Worm (Caenorhabditis elegans) whole organism, L1 larva: ENCODE data around the gene rab-6.1.

Source experiments
- ces-1 ChIP-seq: fragments of 150-350 bp; optimal IDR thresholded peaks from 2 replicates; lab custom pipeline; 2014; ENCODE audit warnings: missing biosample characterization, missing genetic modification reagents, missing genetic modification characterization
- unc-30 ChIP-seq: sonication (generic microtip); optimal IDR thresholded peaks from 2 replicates; lab custom pipeline; 2017; ENCODE audit warnings: missing biosample characterization, missing genetic modification characterization
- unc-86 ChIP-seq: sonication (generic microtip); optimal IDR thresholded peaks from 2 replicates; lab custom pipeline; 2016; ENCODE audit warnings: missing genetic modification characterization, missing compliant biosample characterization

DNA sequence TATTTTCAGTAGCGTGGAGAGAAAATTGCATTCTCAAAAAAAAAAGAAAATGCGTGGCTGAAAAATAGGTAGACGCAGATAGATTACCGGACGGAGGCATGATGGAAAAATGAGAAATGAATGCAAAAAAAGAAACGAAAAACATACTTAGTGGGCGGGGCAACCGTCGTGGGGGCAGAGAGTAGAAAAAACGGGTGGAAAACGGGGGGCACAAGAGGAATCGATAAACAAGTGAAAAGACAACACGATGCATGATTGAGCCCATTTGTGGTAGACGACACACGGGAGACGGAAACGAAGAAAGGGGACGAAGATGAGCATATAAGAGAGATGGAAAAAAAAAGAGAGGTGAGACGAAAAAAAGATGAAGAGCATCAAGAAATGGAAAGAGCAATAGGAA, 17.2 kb downstream of the rab-6.1 start:
- TF ChIP-seq unc-30 (tag; lab: Kevin White, UChicago) (no peak), ces-1 (GFP tag; lab: Kevin White, UChicago) (no peak), unc-86 (tag; lab: Kevin White, UChicago) (no peak)
